Worm (Caenorhabditis elegans): ENCODE data around the gene ugt-56.

ugt-56 gene

ce11 chrV:12300166-12300565, 41.4 kb downstream of the ugt-56 start (continued):
- no peak for TF ChIP-seq nhr-28 (tag; optimal IDR thresholded peaks at IDR 0.05)
- TF ChIP-seq mls-2 (tag; optimal IDR thresholded peaks at IDR 0.05), result no peak
- TF ChIP-seq ces-1 (GFP tag; optimal IDR thresholded peaks at IDR 0.05), result no peak
- no peak for TF ChIP-seq mep-1 (tag; optimal IDR thresholded peaks at IDR 0.05)
- TF ChIP-seq elt-1 (tag; optimal IDR thresholded peaks at IDR 0.05; ENCODE audit: borderline replicate concordance, insufficient read depth), result peak; percentile 16

ce11 chrV:12300780-12301460, 42.1 kb downstream of the ugt-56 start:
- TF ChIP-seq ces-1 (GFP tag; optimal IDR thresholded peaks at IDR 0.05), result no peak
- no peak for TF ChIP-seq tbx-8 (GFP tag; optimal IDR thresholded peaks at IDR 0.05)
- TF ChIP-seq nhr-237 (tag; optimal IDR thresholded peaks at IDR 0.05), result no peak
- no peak for TF ChIP-seq unc-39 (tag; optimal IDR thresholded peaks at IDR 0.05)
- TF ChIP-seq nhr-76 (tag; optimal IDR thresholded peaks at IDR 0.05), result no peak
- TF ChIP-seq ceh-83 (GFP tag; optimal IDR thresholded peaks at IDR 0.05), result no peak
- TF ChIP-seq ceh-39 (tag; optimal IDR thresholded peaks at IDR 0.05), result no peak
- TF ChIP-seq ztf-11 (tag; optimal IDR thresholded peaks at IDR 0.05), result no peak
- no peak for TF ChIP-seq sptf-1 (tag; optimal IDR thresholded peaks at IDR 0.05)
- TF ChIP-seq ham-2 (GFP tag; optimal IDR thresholded peaks at IDR 0.05), result no peak
- no peak for TF ChIP-seq pha-4 (tag; optimal IDR thresholded peaks at IDR 0.05)
- no peak for TF ChIP-seq snpc-4 (tag; optimal IDR thresholded peaks at IDR 0.05)
- TF ChIP-seq mls-2 (tag; optimal IDR thresholded peaks at IDR 0.05), result no peak
- no peak for TF ChIP-seq drap-1 (GFP tag; optimal IDR thresholded peaks at IDR 0.05)
- TF ChIP-seq nhr-2 (tag; optimal IDR thresholded peaks at IDR 0.05), result no peak
- no peak for TF ChIP-seq lsy-2 (tag; optimal IDR thresholded peaks at IDR 0.05)

- TF ChIP-seq mab-5 (tag; optimal IDR thresholded peaks at IDR 0.05) (no peak), ceh-83 (GFP tag; optimal IDR thresholded peaks at IDR 0.05) (no peak), zip-8 (tag; optimal IDR thresholded peaks at IDR 0.05) (no peak), elt-3 (tag; optimal IDR thresholded peaks at IDR 0.05) (no peak), ceh-43 (GFP tag; optimal IDR thresholded peaks at IDR 0.05) (no peak), unc-120 (tag; optimal IDR thresholded peaks at IDR 0.05; ENCODE audit: poor library complexity, severe bottlenecking) (no peak), nhr-28 (tag; optimal IDR thresholded peaks at IDR 0.05) (no peak), M03D4.4 (tag; optimal IDR thresholded peaks at IDR 0.05) (no peak), elt-1 (tag; optimal IDR thresholded peaks at IDR 0.05; ENCODE audit: borderline replicate concordance, insufficient read depth) (no peak), bed-3 (GFP tag; optimal IDR thresholded peaks at IDR 0.05) (no peak), flh-1 (GFP tag; optimal IDR thresholded peaks at IDR 0.05) (no peak), hlh-1 (tag; optimal IDR thresholded peaks at IDR 0.05) (no peak), ceh-39 (tag; optimal IDR thresholded peaks at IDR 0.05) (no peak)
Measured at ce11 chrV:12301985-12302591, 43.3 kb downstream of the ugt-56 start, which contains the start of the genes frm-7 and F55C5.17. Gene frm-7, plus strand, starts transcription at chrV:12302484. Gene F55C5.17, plus strand, starts transcription at chrV:12302541.

DNA sequence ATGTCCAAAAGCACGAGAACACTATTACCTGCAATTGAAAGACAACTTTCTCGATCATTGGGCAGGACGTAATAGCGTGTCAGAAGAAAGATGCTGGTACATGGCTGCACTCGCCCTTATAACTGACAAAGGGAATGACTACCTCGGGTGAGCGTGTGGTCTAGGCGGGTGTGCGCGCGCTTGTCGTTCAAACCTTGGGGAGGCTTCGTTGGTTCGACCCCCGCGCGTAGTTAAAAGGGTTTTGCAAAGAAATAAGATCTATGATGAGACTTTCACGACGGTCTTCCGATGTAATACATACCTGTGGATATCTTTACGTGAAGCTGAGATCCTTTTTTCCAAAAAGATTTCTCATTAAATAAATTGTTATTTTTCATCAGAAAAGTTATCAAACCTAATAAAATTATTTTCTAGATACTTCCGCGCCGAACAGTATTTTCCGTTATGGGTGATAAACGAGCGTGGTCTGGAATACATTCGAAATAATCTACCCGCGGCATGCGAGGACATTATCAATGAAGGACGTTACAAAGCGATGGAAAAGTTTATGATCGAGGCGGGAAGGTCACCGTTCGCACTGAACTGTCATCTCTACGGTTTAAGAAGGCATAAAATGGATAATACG, 44.8 kb downstream of the ugt-56 start:
- TF ChIP-seq unc-120 (tag; optimal IDR thresholded peaks at IDR 0.05; ENCODE audit: poor library complexity, severe bottlenecking), result peak; percentile 100
- peak; percentile 92 for TF ChIP-seq unc-39 (tag; optimal IDR thresholded peaks at IDR 0.05)
- peak; percentile 83 for TF ChIP-seq nhr-76 (tag; optimal IDR thresholded peaks at IDR 0.05)
- TF ChIP-seq mab-5 (tag; optimal IDR thresholded peaks at IDR 0.05), result peak; percentile 75
- TF ChIP-seq lin-13 (tag; optimal IDR thresholded peaks at IDR 0.05), result peak; percentile 92
- peak; percentile 99 for TF ChIP-seq M03D4.4 (tag; optimal IDR thresholded peaks at IDR 0.05)
- peak; percentile 82 for TF ChIP-seq elt-1 (tag; optimal IDR thresholded peaks at IDR 0.05; ENCODE audit: borderline replicate concordance, insufficient read depth)
- peak; percentile 99 for TF ChIP-seq cnd-1 (tag; optimal IDR thresholded peaks at IDR 0.05)
- peak; percentile 99 for TF ChIP-seq bed-3 (GFP tag; optimal IDR thresholded peaks at IDR 0.05)
- peak; percentile 80 for TF ChIP-seq nhr-12 (tag; optimal IDR thresholded peaks at IDR 0.05)
- peak; percentile 95 for TF ChIP-seq ztf-11 (tag; optimal IDR thresholded peaks at IDR 0.05)
- TF ChIP-seq sem-2 (GFP tag; optimal IDR thresholded peaks at IDR 0.05), result peak; percentile 99
- peak; percentile 82 for TF ChIP-seq elt-3 (tag; optimal IDR thresholded peaks at IDR 0.05)
- TF ChIP-seq ceh-83 (GFP tag; optimal IDR thresholded peaks at IDR 0.05), result peak; percentile 100
- peak; percentile 100 for TF ChIP-seq mls-2 (tag; optimal IDR thresholded peaks at IDR 0.05)
- TF ChIP-seq drap-1 (GFP tag; optimal IDR thresholded peaks at IDR 0.05), result peak; percentile 100
- peak; percentile 7 for TF ChIP-seq zip-8 (tag; optimal IDR thresholded peaks at IDR 0.05)
- TF ChIP-seq nhr-28 (tag; optimal IDR thresholded peaks at IDR 0.05), result peak; percentile 97
- TF ChIP-seq pha-4 (tag; optimal IDR thresholded peaks at IDR 0.05), result peak; percentile 85
- TF ChIP-seq hlh-1 (tag; optimal IDR thresholded peaks at IDR 0.05), result peak; percentile 83
- peak; percentile 68 for TF ChIP-seq ces-1 (GFP tag; optimal IDR thresholded peaks at IDR 0.05)
- TF ChIP-seq ceh-43 (GFP tag; optimal IDR thresholded peaks at IDR 0.05), result peak; percentile 99
- peak; percentile 84 for TF ChIP-seq ceh-39 (tag; optimal IDR thresholded peaks at IDR 0.05)
- peak; percentile 60 for TF ChIP-seq nhr-237 (tag; optimal IDR thresholded peaks at IDR 0.05)
- peak; percentile 99 for TF ChIP-seq ham-2 (GFP tag; optimal IDR thresholded peaks at IDR 0.05)
- TF ChIP-seq lin-32 (GFP tag; optimal IDR thresholded peaks at IDR 0.05), result peak; percentile 100
- peak; percentile 68 for TF ChIP-seq blmp-1 (tag; optimal IDR thresholded peaks at IDR 0.05)
- TF ChIP-seq sptf-1 (tag; optimal IDR thresholded peaks at IDR 0.05), result peak; percentile 100
- TF ChIP-seq unc-62 (GFP tag; optimal IDR thresholded peaks at IDR 0.05), result peak; percentile 96
- no peak for TF ChIP-seq snpc-4 (tag; optimal IDR thresholded peaks at IDR 0.05)
- TF ChIP-seq nhr-2 (tag; optimal IDR thresholded peaks at IDR 0.05), result peak; percentile 14
- peak; percentile 99 for TF ChIP-seq flh-1 (GFP tag; optimal IDR thresholded peaks at IDR 0.05)
- TF ChIP-seq lsy-2 (tag; optimal IDR thresholded peaks at IDR 0.05), result peak; percentile 79
- peak; percentile 100 for TF ChIP-seq tbx-8 (GFP tag; optimal IDR thresholded peaks at IDR 0.05)
- peak; percentile 79 for TF ChIP-seq mep-1 (tag; optimal IDR thresholded peaks at IDR 0.05)

Measured in whole organism, mixed stage, embryonic.